Fruit fly (Drosophila melanogaster) whole organism, adult: ENCODE results near the gene XNP.

Source experiments
- CG11617 ChIP-seq: fragments of 200-800 bp; sonication (Bioruptor generic); optimal IDR thresholded peaks from 2 replicates; lab custom pipeline; 2017; ENCODE audit warnings: mild to moderate bottlenecking, missing biosample characterization, missing genetic modification reagents, missing genetic modification characterization
- CG12768 ChIP-seq: fragments of 200-800 bp; sonication (Bioruptor generic); optimal IDR thresholded peaks from 2 replicates; lab custom pipeline; 2017; ENCODE audit warnings: missing biosample characterization, missing genetic modification characterization, mild to moderate bottlenecking, moderate library complexity, missing genetic modification reagents
- CG14711 ChIP-seq: fragments of 200-800 bp; sonication (Bioruptor generic); optimal IDR thresholded peaks from 2 replicates; lab custom pipeline; 2018; ENCODE audit warnings: missing biosample characterization, mild to moderate bottlenecking, missing genetic modification characterization, moderate library complexity
- CG1620 ChIP-seq: fragments of 200-800 bp; sonication (Bioruptor generic); optimal IDR thresholded peaks from 2 replicates; lab custom pipeline; 2016; ENCODE audit warnings: missing biosample characterization, missing genetic modification characterization
- CG33017 ChIP-seq: fragments of 200-800 bp; sonication (Bioruptor generic); optimal IDR thresholded peaks from 2 replicates; lab custom pipeline; 2018; ENCODE audit warnings: missing biosample characterization, mild to moderate bottlenecking, missing genetic modification characterization, moderate library complexity
- CG5204 ChIP-seq: fragments of 200-800 bp; sonication (Bioruptor generic); optimal IDR thresholded peaks from 2 replicates; lab custom pipeline; 2016; ENCODE audit warnings: missing biosample characterization, missing genetic modification characterization
- CG7045 ChIP-seq: fragments of 200-800 bp; sonication (Bioruptor generic); optimal IDR thresholded peaks from 2 replicates; lab custom pipeline; 2017; ENCODE audit warnings: missing biosample characterization, mild to moderate bottlenecking, missing genetic modification characterization
- CG7101 ChIP-seq: fragments of 200-800 bp; sonication (Bioruptor generic); optimal IDR thresholded peaks from 2 replicates; lab custom pipeline; 2018; ENCODE audit warnings: missing biosample characterization, mild to moderate bottlenecking, missing genetic modification characterization, moderate library complexity
- Clk ChIP-seq: fragments of 200-800 bp; sonication (Bioruptor generic); optimal IDR thresholded peaks from 2 replicates; lab custom pipeline; 2017; ENCODE audit warnings: missing biosample characterization, missing genetic modification characterization
- Crg-1 ChIP-seq: fragments of 200-800 bp; sonication (Bioruptor generic); optimal IDR thresholded peaks from 2 replicates; lab custom pipeline; 2016; ENCODE audit warnings: missing biosample characterization, missing genetic modification characterization
- Hr96 ChIP-seq: fragments of 200-800 bp; sonication (Bioruptor generic); optimal IDR thresholded peaks from 2 replicates; lab custom pipeline; 2016; ENCODE audit warnings: missing biosample characterization, missing genetic modification characterization
- Mnt ChIP-seq: fragments of 200-800 bp; sonication (Bioruptor generic); optimal IDR thresholded peaks from 2 replicates; lab custom pipeline; 2016; ENCODE audit warnings: missing biosample characterization, mild to moderate bottlenecking, missing genetic modification characterization
- bab1 ChIP-seq: fragments of 200-800 bp; sonication (Bioruptor generic); optimal IDR thresholded peaks from 3 replicates; lab custom pipeline; 2019; ENCODE audit warnings: missing biosample characterization, mild to moderate bottlenecking, missing genetic modification characterization, moderate library complexity
- cic ChIP-seq: fragments of 200-800 bp; sonication (Bioruptor generic); optimal IDR thresholded peaks from 2 replicates; lab custom pipeline; 2017; ENCODE audit warnings: missing biosample characterization, mild to moderate bottlenecking, missing genetic modification characterization, moderate library complexity
- cnc ChIP-seq, 2 experiments: fragments of >200 bp; optimal IDR thresholded peaks; 2 replicates each; lab custom pipeline; 2017
- kay ChIP-seq: fragments of 200-800 bp; sonication (Bioruptor generic); peaks from one replicate; lab custom pipeline; 2016; ENCODE audit warnings: missing biosample characterization, missing genetic modification characterization, borderline replicate concordance
- ovo ChIP-seq: fragments of 200-800 bp; sonication (Bioruptor generic); optimal IDR thresholded peaks from 2 replicates; lab custom pipeline; 2016; ENCODE audit warnings: missing biosample characterization, missing genetic modification characterization
- pad ChIP-seq: fragments of 200-800 bp; sonication (Bioruptor generic); optimal IDR thresholded peaks from 3 replicates; lab custom pipeline; 2017; ENCODE audit warnings: missing biosample characterization, missing genetic modification characterization, mild to moderate bottlenecking, moderate library complexity, missing genetic modification reagents
- tj ChIP-seq: fragments of 200-800 bp; sonication (Bioruptor generic); optimal IDR thresholded peaks from 3 replicates; lab custom pipeline; 2017; ENCODE audit warnings: missing biosample characterization, mild to moderate bottlenecking, missing genetic modification characterization, moderate library complexity
- toe ChIP-seq: fragments of 200-800 bp; sonication (Bioruptor generic); optimal IDR thresholded peaks from 2 replicates; lab custom pipeline; 2016; ENCODE audit warnings: missing biosample characterization, missing genetic modification characterization

XNP gene

DNA sequence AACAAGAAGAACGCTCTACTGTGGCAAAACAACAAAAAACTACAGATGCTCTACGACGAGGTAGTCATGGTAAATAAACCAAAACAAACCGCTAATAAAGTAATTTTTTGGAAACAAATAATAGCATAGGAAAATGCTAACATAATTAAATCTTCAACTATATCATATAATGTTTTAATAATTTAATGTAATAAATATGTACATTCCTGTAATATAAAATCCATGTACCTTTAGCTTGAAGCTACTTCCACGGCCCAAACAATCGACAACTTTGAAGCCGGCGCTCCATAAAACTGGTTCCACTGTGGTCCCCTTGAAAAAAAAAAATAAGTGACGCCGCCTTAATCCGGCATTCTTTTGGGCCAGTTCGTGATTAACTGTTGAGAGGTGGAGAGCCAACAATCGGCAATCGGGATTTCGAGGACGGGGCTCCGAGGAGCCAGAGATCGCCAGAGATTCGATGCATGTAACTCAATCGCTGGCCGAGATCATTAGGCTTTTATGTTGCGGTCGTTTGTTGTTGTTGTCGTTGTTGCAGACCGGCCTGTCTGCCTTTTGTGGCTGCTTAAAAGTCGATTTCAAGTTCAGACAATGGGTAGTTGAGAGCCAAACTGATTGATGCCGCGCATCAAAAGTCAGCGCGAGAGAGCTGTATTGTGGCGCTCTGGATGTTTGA is 19.9 kb downstream of the XNP start:
- TF ChIP-seq Hr96 (no peak), tj (GFP tag; lab: Kevin White, UChicago) (no peak), ovo (GFP tag; lab: Kevin White, UChicago) (no peak), cnc (optimal IDR thresholded peaks at IDR 0.05; lab: Kevin White, UChicago) (no peak), pad (GFP tag; lab: Kevin White, UChicago) (no peak), CG7101 (tag; lab: Kevin White, UChicago) (no peak), cic (GFP tag; lab: Kevin White, UChicago) (no peak), CG7045 (GFP tag; lab: Kevin White, UChicago) (no peak), CG12768 (GFP tag; lab: Kevin White, UChicago) (no peak), Crg-1 (GFP tag; lab: Kevin White, UChicago) (no peak), bab1 (no peak), toe (GFP tag; lab: Kevin White, UChicago) (no peak), CG5204 (GFP tag; lab: Kevin White, UChicago) (no peak), CG14711 (tag; lab: Kevin White, UChicago) (no peak), kay (no peak), Mnt (GFP tag; lab: Kevin White, UChicago) (no peak), CG11617 (GFP tag; lab: Kevin White, UChicago) (no peak), CG1620 (no peak), CG33017 (tag; lab: Kevin White, UChicago) (no peak)

DNA sequence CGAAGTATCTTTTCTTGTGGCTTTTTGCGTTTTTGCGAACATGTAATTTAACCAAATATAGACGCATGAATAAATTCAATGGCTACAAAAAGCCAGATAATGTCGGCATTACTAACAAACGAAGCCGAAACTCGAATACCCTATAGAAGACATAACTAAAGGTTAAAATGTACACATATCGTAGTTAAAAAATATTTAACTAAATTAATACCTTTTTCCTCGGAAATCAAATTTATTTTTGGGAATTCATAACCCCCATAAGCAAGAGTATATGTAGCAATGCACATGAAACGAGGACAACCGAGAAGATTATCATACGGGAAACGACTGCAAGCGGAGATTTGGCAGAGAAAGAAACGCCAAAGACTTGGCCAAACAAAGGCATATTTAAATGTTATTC is 21.0 kb downstream of the XNP start:
- TF ChIP-seq Mnt (GFP tag; lab: Kevin White, UChicago) (no peak), Hr96 (no peak), Crg-1 (GFP tag; lab: Kevin White, UChicago) (no peak), Clk (GFP tag; lab: Kevin White, UChicago) (no peak), pad (GFP tag; lab: Kevin White, UChicago) (no peak), cic (GFP tag; lab: Kevin White, UChicago) (no peak), toe (GFP tag; lab: Kevin White, UChicago) (no peak), kay (no peak), CG5204 (GFP tag; lab: Kevin White, UChicago) (no peak), CG1620 (no peak), CG7101 (tag; lab: Kevin White, UChicago) (no peak), CG14711 (tag; lab: Kevin White, UChicago) (no peak), tj (GFP tag; lab: Kevin White, UChicago) (no peak), bab1 (no peak), CG12768 (GFP tag; lab: Kevin White, UChicago) (no peak)

DNA sequence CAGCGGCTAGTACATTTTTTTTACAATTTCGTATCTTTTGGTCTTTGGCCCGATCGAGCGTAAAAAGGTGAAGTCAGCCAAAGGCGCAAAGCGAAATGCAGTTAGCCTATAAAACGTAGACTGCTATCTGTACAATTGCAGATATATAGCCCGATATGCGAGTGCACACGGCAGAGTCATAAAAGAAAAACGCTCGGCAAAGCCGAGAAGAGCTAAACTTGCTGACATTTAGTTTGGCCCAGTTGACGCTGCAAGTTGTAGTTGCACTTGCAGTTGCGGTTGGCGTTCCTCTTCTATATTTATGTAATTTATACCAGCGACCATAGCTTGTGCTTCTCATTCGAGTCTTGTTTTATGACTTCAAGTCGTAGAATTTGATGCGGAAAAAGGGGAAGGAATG is 22.0 kb downstream of the XNP start:
- TF ChIP-seq CG33017 (tag; lab: Kevin White, UChicago) (no peak), tj (GFP tag; lab: Kevin White, UChicago) (peak; percentile 92), CG7101 (tag; lab: Kevin White, UChicago) (no peak)

DNA sequence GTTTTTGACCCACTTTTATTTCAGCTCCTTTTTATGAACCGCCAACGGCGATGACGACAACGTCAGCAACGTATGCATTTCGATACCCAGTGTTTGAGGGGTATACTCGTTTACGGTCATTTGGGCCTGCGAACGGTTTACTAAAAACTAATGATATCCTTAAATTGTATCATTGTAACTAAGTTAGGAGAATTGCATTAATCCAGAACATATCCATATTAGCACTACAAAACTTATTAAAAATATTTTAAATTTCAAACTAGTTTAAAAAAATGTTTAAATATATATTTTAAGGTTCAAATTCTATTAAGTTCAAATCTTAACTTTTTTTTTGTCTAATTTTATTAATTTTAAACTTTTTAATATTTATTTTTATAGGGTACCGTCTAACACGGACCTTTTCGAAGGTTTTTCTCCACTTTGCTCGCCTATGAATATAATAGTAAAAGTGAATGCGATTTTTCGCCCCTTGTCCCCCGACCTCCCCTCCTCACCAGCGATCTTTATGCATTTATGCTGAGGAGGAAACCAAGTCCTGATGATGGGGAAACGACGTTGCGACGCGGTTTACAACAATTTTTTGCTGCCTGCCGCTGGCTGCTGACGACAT is 23.3 kb downstream of the XNP start:
- TF ChIP-seq bab1 (no peak), CG14711 (tag; lab: Kevin White, UChicago) (peak; percentile 23)

DNA sequence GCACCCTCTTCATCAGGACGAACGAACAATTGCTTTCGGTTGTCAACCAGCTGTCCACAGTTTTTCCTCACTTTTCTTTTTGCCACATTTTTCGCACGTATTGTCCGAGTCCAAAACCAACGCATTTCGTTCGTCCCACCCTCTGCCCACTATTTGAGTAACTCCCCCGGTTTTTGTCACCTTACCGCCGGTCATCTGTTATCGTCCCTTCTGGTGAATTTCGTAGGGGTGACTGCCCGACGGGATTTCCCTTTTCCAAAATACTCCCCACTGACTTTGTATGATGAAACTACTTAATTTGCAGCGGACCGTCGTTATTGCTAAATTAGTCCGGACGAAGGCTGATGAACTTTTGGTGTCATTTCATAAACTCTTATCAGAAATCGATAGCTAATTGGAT is 25.5 kb downstream of the XNP start:
- no peak for TF ChIP-seq CG12768 (GFP tag; lab: Kevin White, UChicago)
- TF ChIP-seq cic (GFP tag; lab: Kevin White, UChicago), result no peak
- no peak for TF ChIP-seq CG7045 (GFP tag; lab: Kevin White, UChicago)
- TF ChIP-seq cnc (optimal IDR thresholded peaks at IDR 0.05; lab: Kevin White, UChicago), result no peak
- TF ChIP-seq toe (GFP tag; lab: Kevin White, UChicago), result no peak
- TF ChIP-seq CG11617 (GFP tag; lab: Kevin White, UChicago), result no peak
- no peak for TF ChIP-seq tj (GFP tag; lab: Kevin White, UChicago)

DNA sequence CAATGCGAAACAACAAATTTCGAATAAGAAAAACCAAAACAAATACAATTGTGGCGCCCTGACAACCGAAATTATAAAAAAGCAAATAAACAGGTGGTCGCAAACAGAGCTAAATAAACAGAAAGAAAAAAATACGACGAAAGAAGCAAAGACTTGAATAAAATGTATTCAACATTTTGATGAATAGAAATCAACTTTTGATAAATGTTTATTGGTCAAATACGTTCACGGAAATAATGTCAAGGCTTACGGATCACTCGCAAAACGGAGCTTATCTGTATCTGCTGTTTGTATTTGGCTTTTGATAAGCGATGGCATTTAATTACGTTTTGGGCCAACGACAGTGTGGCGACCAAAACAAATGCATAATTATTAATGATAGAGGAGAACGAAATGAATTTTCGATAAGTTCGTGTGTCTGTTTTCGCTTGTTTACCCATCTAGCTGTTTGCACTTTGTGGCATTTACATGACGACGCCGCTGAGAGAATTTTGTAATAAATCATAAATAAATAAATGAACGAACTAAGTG is 29.4 kb downstream of the XNP start:
- TF ChIP-seq CG5204 (GFP tag; lab: Kevin White, UChicago) (no peak), tj (GFP tag; lab: Kevin White, UChicago) (no peak), Clk (GFP tag; lab: Kevin White, UChicago) (peak; percentile 6), CG33017 (tag; lab: Kevin White, UChicago) (no peak), Mnt (GFP tag; lab: Kevin White, UChicago) (no peak), CG1620 (no peak), Crg-1 (GFP tag; lab: Kevin White, UChicago) (no peak), toe (GFP tag; lab: Kevin White, UChicago) (no peak), Hr96 (no peak), CG7045 (GFP tag; lab: Kevin White, UChicago) (peak; percentile 2), CG12768 (GFP tag; lab: Kevin White, UChicago) (peak; percentile 4), CG14711 (tag; lab: Kevin White, UChicago) (no peak), cnc (optimal IDR thresholded peaks at IDR 0.05; lab: Kevin White, UChicago) (no peak), ovo (GFP tag; lab: Kevin White, UChicago) (no peak), kay (peak; percentile 85), CG7101 (tag; lab: Kevin White, UChicago) (peak; percentile 19), cic (GFP tag; lab: Kevin White, UChicago) (peak; percentile 24), bab1 (no peak), CG11617 (GFP tag; lab: Kevin White, UChicago) (peak; percentile 29), pad (GFP tag; lab: Kevin White, UChicago) (no peak)
